In genomic region chrII:5032669-5033068, ce11 we compare ENCODE assay signal across 5 worm cellular contexts.
TF ChIP-seq lines count a peak whose summit lies in the region.

No protein-coding gene starts in this region.

TF ChIP-seq in whole organism, L1 larva, 84 proteins besides CTCF, POLR2A, EP300 and RAD21 (continues in another document):
- TF ChIP-seq ztf-11 (tag; optimal IDR thresholded peaks at IDR 0.05; lab: Kevin White, UChicago) (no peak), fkh-8 (tag; optimal IDR thresholded peaks at IDR 0.05; lab: Kevin White, UChicago) (peak; percentile 48), unc-86 (tag; optimal IDR thresholded peaks at IDR 0.05; lab: Kevin White, UChicago) (peak; percentile 13), tlp-1 (tag; optimal IDR thresholded peaks at IDR 0.05; lab: Kevin White, UChicago) (no peak), ceh-88 (GFP tag; IDR thresholded peaks at IDR 0.05; lab: Robert Waterston, UW) (no peak), lir-3 (tag; optimal IDR thresholded peaks at IDR 0.05; lab: Kevin White, UChicago; ENCODE audit: poor library complexity) (peak; percentile 30), tbx-2 (tag; optimal IDR thresholded peaks at IDR 0.05; lab: Kevin White, UChicago) (peak; percentile 27), nhr-77 (tag; optimal IDR thresholded peaks at IDR 0.05; lab: Kevin White, UChicago) (peak; percentile 9), lin-15B (tag; optimal IDR thresholded peaks at IDR 0.05; lab: Kevin White, UChicago) (no peak), nhr-71 (tag; optimal IDR thresholded peaks at IDR 0.05; lab: Kevin White, UChicago) (peak; percentile 71), irx-1 (tag; optimal IDR thresholded peaks at IDR 0.05; lab: Kevin White, UChicago) (peak; percentile 24), lsy-2 (tag; optimal IDR thresholded peaks at IDR 0.05; lab: Kevin White, UChicago) (peak; percentile 50 to 73), ets-5 (GFP tag; IDR thresholded peaks at IDR 0.05; lab: Robert Waterston, UW) (no peak), rnt-1 (tag; optimal IDR thresholded peaks at IDR 0.05; lab: Kevin White, UChicago) (peak; percentile 69), nhr-85 (tag; lab: Kevin White, UChicago) (peak; percentile 45), isw-1 (GFP tag; IDR thresholded peaks at IDR 0.05; lab: Robert Waterston, UW) (peak; percentile 26; the same call in 1 of the 2 replicates), vab-15 (tag; optimal IDR thresholded peaks at IDR 0.05; lab: Kevin White, UChicago) (peak; percentile 34), nhr-90 (tag; optimal IDR thresholded peaks at IDR 0.05; lab: Kevin White, UChicago; ENCODE audit: poor library complexity) (peak; percentile 38)

TF ChIP-seq in whole organism, L3 larva, 47 proteins besides CTCF, POLR2A, EP300 and RAD21 (continues in another document):
- TF ChIP-seq lin-39 (tag; optimal IDR thresholded peaks at IDR 0.05; lab: Kevin White, UChicago) (peak; percentile 58), egl-27 (tag; optimal IDR thresholded peaks at IDR 0.05; lab: Kevin White, UChicago) (peak; percentile 46), fos-1 (tag; optimal IDR thresholded peaks at IDR 0.05; lab: Kevin White, UChicago) (no peak), zag-1 (tag; optimal IDR thresholded peaks at IDR 0.05; lab: Kevin White, UChicago) (no peak), hmg-11 (tag; optimal IDR thresholded peaks at IDR 0.05; lab: Kevin White, UChicago) (peak; percentile 89), lin-15B (tag; optimal IDR thresholded peaks at IDR 0.05; lab: Kevin White, UChicago) (peak; percentile 34), lsy-12 (tag; optimal IDR thresholded peaks at IDR 0.05; lab: Kevin White, UChicago) (peak; percentile 73), nfya-1 (tag; optimal IDR thresholded peaks at IDR 0.05; lab: Kevin White, UChicago; ENCODE audit: insufficient read depth) (peak; percentile 57), ceh-28 (tag; optimal IDR thresholded peaks at IDR 0.05; lab: Kevin White, UChicago) (no peak), R02D3.7 (tag; optimal IDR thresholded peaks at IDR 0.05; lab: Kevin White, UChicago) (peak; percentile 29), ceh-82 (tag; optimal IDR thresholded peaks at IDR 0.05; lab: Kevin White, UChicago) (peak; percentile 29), pqm-1 (tag; optimal IDR thresholded peaks at IDR 0.05; lab: Kevin White, UChicago) (peak; percentile 17), nhr-76 (tag; optimal IDR thresholded peaks at IDR 0.05; lab: Kevin White, UChicago) (no peak), eor-1 (tag; optimal IDR thresholded peaks at IDR 0.05; lab: Kevin White, UChicago) (no peak), jun-1 (tag; optimal IDR thresholded peaks at IDR 0.05; lab: Kevin White, UChicago) (peak; percentile 35), nhr-43 (tag; optimal IDR thresholded peaks at IDR 0.05; lab: Kevin White, UChicago; ENCODE audit: poor library complexity, severe bottlenecking) (peak; percentile 63), tbx-2 (tag; optimal IDR thresholded peaks at IDR 0.05; lab: Kevin White, UChicago) (peak; percentile 19), nhr-25 (tag; optimal IDR thresholded peaks at IDR 0.05; lab: Kevin White, UChicago) (peak; percentile 40), elt-2 (tag; optimal IDR thresholded peaks at IDR 0.05; lab: Kevin White, UChicago) (peak; percentile 87)

TF ChIP-seq in whole organism, early embryonic, 17 proteins besides CTCF, POLR2A, EP300 and RAD21:
- TF ChIP-seq scrt-1 (GFP tag; IDR thresholded peaks at IDR 0.05; lab: Robert Waterston, UW) (peak; percentile 95), F13C5.2 (tag; optimal IDR thresholded peaks at IDR 0.05; lab: Kevin White, UChicago) (peak; percentile 97), hmg-4 (GFP tag; optimal IDR thresholded peaks at IDR 0.05; lab: Kevin White, UChicago) (peak; percentile 98), hmbx-1 (tag; optimal IDR thresholded peaks at IDR 0.05; lab: Kevin White, UChicago) (peak; percentile 83), tbx-37 (GFP tag; conservative IDR thresholded peaks at IDR 0.05; lab: Robert Waterston, UW) (peak; percentile 94), hnd-1 (tag; optimal IDR thresholded peaks at IDR 0.05; lab: Kevin White, UChicago) (peak; percentile 79), pes-1 (GFP tag; IDR thresholded peaks at IDR 0.05; lab: Robert Waterston, UW) (peak; percentile 96), B0310.2 (tag; optimal IDR thresholded peaks at IDR 0.05; lab: Kevin White, UChicago) (peak; percentile 94), aly-1 (tag; optimal IDR thresholded peaks at IDR 0.05; lab: Kevin White, UChicago) (peak; percentile 96), flt-1 (GFP tag; IDR thresholded peaks at IDR 0.05; lab: Robert Waterston, UW) (peak; percentile 91), sea-1 (GFP tag; conservative IDR thresholded peaks at IDR 0.05; lab: Robert Waterston, UW) (peak; percentile 92), tbx-11 (GFP tag; IDR thresholded peaks at IDR 0.05; lab: Robert Waterston, UW) (peak; percentile 94), ceh-36 (tag; optimal IDR thresholded peaks at IDR 0.05; lab: Kevin White, UChicago) (peak; percentile 92), tra-4 (tag; optimal IDR thresholded peaks at IDR 0.05; lab: Kevin White, UChicago) (peak; percentile 81), ets-7 (tag; optimal IDR thresholded peaks at IDR 0.05; lab: Kevin White, UChicago) (peak; percentile 91), ceh-13 (GFP tag; optimal IDR thresholded peaks at IDR 0.05; lab: Kevin White, UChicago) (peak; percentile 77), ama-1 (optimal IDR thresholded peaks at IDR 0.05; lab: Kevin White, UChicago) (peak; percentile 74)

TF ChIP-seq in whole organism, midembryonic, 9 proteins besides CTCF, POLR2A, EP300 and RAD21:
- TF ChIP-seq ztf-29 (GFP tag; IDR thresholded peaks at IDR 0.05; lab: Robert Waterston, UW) (peak; percentile 99), flt-1 (GFP tag; IDR thresholded peaks at IDR 0.05; lab: Robert Waterston, UW) (peak; percentile 97), ztf-23 (GFP tag; IDR thresholded peaks at IDR 0.05; lab: Robert Waterston, UW) (peak; percentile 93), cog-1 (tag; optimal IDR thresholded peaks at IDR 0.05; lab: Kevin White, UChicago) (peak; percentile 95), med-1 (GFP tag; optimal IDR thresholded peaks at IDR 0.05; lab: Kevin White, UChicago; ENCODE audit: insufficient read depth) (peak; percentile 74), T22C8.4 (GFP tag; IDR thresholded peaks at IDR 0.05; lab: Robert Waterston, UW) (peak; percentile 95), ref-1 (GFP tag; conservative IDR thresholded peaks at IDR 0.05; lab: Robert Waterston, UW) (peak; percentile 93), klf-2 (GFP tag; conservative IDR thresholded peaks at IDR 0.05; lab: Robert Waterston, UW) (peak; percentile 89), tab-1 (GFP tag; IDR thresholded peaks at IDR 0.05; lab: Robert Waterston, UW) (peak; percentile 97)

TF ChIP-seq in whole organism, young adult, 124 proteins besides CTCF, POLR2A, EP300 and RAD21 (continues in another document):
- no peak for TF ChIP-seq gei-17 (GFP tag; optimal IDR thresholded peaks at IDR 0.05; lab: Kevin White, UChicago)
- peak; percentile 30 for TF ChIP-seq sptf-2 (GFP tag; optimal IDR thresholded peaks at IDR 0.05; lab: Kevin White, UChicago)
- TF ChIP-seq B0336.3 (GFP tag; IDR thresholded peaks at IDR 0.05; lab: Robert Waterston, UW) = peak; percentile 79
- TF ChIP-seq rpc-1 (optimal IDR thresholded peaks at IDR 0.05; lab: Kevin White, UChicago) = peak; percentile 87
- peak; percentile 83 for TF ChIP-seq rpc-1 (tag; optimal IDR thresholded peaks at IDR 0.05; lab: Kevin White, UChicago)
- peak; percentile 60 for TF ChIP-seq mxl-1 (tag; optimal IDR thresholded peaks at IDR 0.05; lab: Kevin White, UChicago)
- peak; percentile 24 for TF ChIP-seq nhr-80 (tag; optimal IDR thresholded peaks at IDR 0.05; lab: Kevin White, UChicago)
- TF ChIP-seq somi-1 (GFP tag; optimal IDR thresholded peaks at IDR 0.05; lab: Kevin White, UChicago) = no peak
- peak; percentile 60 for TF ChIP-seq F33H1.4 (GFP tag; IDR thresholded peaks at IDR 0.05; lab: Robert Waterston, UW)
- TF ChIP-seq zim-3 (tag; optimal IDR thresholded peaks at IDR 0.05; lab: Kevin White, UChicago) = peak; percentile 53
- TF ChIP-seq let-526 (GFP tag; IDR thresholded peaks at IDR 0.05; lab: Robert Waterston, UW) = no peak
- TF ChIP-seq ztf-26 (tag; optimal IDR thresholded peaks at IDR 0.05; lab: Kevin White, UChicago) = peak; percentile 45
- no peak for TF ChIP-seq F39B2.1 (GFP tag; IDR thresholded peaks at IDR 0.05; lab: Robert Waterston, UW)
- peak; percentile 62 for TF ChIP-seq snpc-3.4 (tag; optimal IDR thresholded peaks at IDR 0.05; lab: Kevin White, UChicago)
- no peak for TF ChIP-seq F55B11.4 (tag; optimal IDR thresholded peaks at IDR 0.05; lab: Kevin White, UChicago; ENCODE audit: borderline replicate concordance, insufficient read depth)
- no peak for TF ChIP-seq ama-1 (optimal IDR thresholded peaks at IDR 0.05; lab: Kevin White, UChicago)
- TF ChIP-seq ama-1 (GFP tag; optimal IDR thresholded peaks at IDR 0.05; lab: Kevin White, UChicago) = peak; percentile 59 to 60
- 0 out of 2 replicates have a peak, but pooled peaks have one; percentile 14 for TF ChIP-seq ztf-28 (GFP tag; IDR thresholded peaks at IDR 0.05; lab: Robert Waterston, UW)
- TF ChIP-seq snpc-1.1 (tag; optimal IDR thresholded peaks at IDR 0.05; lab: Kevin White, UChicago; ENCODE audit: insufficient read depth) = no peak
- TF ChIP-seq nhr-90 (tag; optimal IDR thresholded peaks at IDR 0.05; lab: Kevin White, UChicago) = peak; percentile 76
- TF ChIP-seq madf-10 (tag; optimal IDR thresholded peaks at IDR 0.05; lab: Kevin White, UChicago) = peak; percentile 36
- TF ChIP-seq cebp-2 (GFP tag; IDR thresholded peaks at IDR 0.05; lab: Robert Waterston, UW) = peak; percentile 89
- TF ChIP-seq aptf-2 (GFP tag; conservative IDR thresholded peaks at IDR 0.05; lab: Robert Waterston, UW) = no peak
- peak; percentile 60 for TF ChIP-seq lsl-1 (GFP tag; optimal IDR thresholded peaks at IDR 0.05; lab: Kevin White, UChicago)
- no peak for TF ChIP-seq hlh-12 (tag; optimal IDR thresholded peaks at IDR 0.05; lab: Kevin White, UChicago)
- TF ChIP-seq dox-1 (GFP tag; IDR thresholded peaks at IDR 0.05; lab: Robert Waterston, UW) = peak; percentile 82
- TF ChIP-seq F49E8.2 (tag; optimal IDR thresholded peaks at IDR 0.05; lab: Kevin White, UChicago; ENCODE audit: insufficient read depth) = no peak
- peak; percentile 65 for TF ChIP-seq rcor-1 (GFP tag; IDR thresholded peaks at IDR 0.05; lab: Robert Waterston, UW)
- TF ChIP-seq egl-18 (GFP tag; IDR thresholded peaks at IDR 0.05; lab: Robert Waterston, UW) = 0 out of 2 replicates have a peak, but pooled peaks have one; percentile 19
- TF ChIP-seq K12H6.12 (tag; optimal IDR thresholded peaks at IDR 0.05; lab: Kevin White, UChicago) = peak; percentile 36
- peak; percentile 25; the same call in 1 of the 2 replicates for TF ChIP-seq ceh-91 (GFP tag; IDR thresholded peaks at IDR 0.05; lab: Robert Waterston, UW)
- TF ChIP-seq lsy-27 (tag; optimal IDR thresholded peaks at IDR 0.05; lab: Kevin White, UChicago; ENCODE audit: borderline replicate concordance, insufficient read depth) = peak; percentile 68
- peak; percentile 14 for TF ChIP-seq tlf-1 (GFP tag; optimal IDR thresholded peaks at IDR 0.05; lab: Kevin White, UChicago)
- no peak for TF ChIP-seq pha-4 (tag; optimal IDR thresholded peaks at IDR 0.05; lab: Kevin White, UChicago)
- TF ChIP-seq nfyb-1 (GFP tag; IDR thresholded peaks at IDR 0.05; lab: Robert Waterston, UW) = peak; percentile 87

Comparison
In these comparisons a context has a peak if more than half of its experiments do, and no peak if none do; other contexts are left out.
1. Of the 8 proteins assayed by ChIP-seq in both whole organism, young adult and whole organism, L1 larva: peak only in whole organism, young adult: ama-1, snpc-4 and unc-130; only in whole organism, L1 larva: dpl-1 and efl-1; in both: nhr-90; in neither: 1; mixed calls (peak in some experiments, not most) for 1.